Fruit fly (Drosophila melanogaster) whole organism, embryonic: ENCODE results near the gene spg.

Source experiments
- Adf1 ChIP-seq: fragments of 200-800 bp; sonication (Bioruptor generic); IDR thresholded peaks from 2 replicates; pipeline ENCODE4 v1.3.6; 2022; ENCODE audit warnings: missing biosample characterization, missing genetic modification characterization
- BtbVII ChIP-seq: fragments of 200-800 bp; sonication (Bioruptor generic); optimal IDR thresholded peaks from 3 replicates; lab custom pipeline; 2017; ENCODE audit warnings: missing biosample characterization, mild to moderate bottlenecking, missing genetic modification characterization
- CG10209 ChIP-seq: fragments of 200-800 bp; sonication (Bioruptor generic); optimal IDR thresholded peaks from 3 replicates; lab custom pipeline; 2017; ENCODE audit warnings: missing biosample characterization, mild to moderate bottlenecking, missing genetic modification characterization, missing genetic modification reagents
- CG10959 ChIP-seq: fragments of 200-800 bp; sonication (Bioruptor generic); IDR thresholded peaks from 2 replicates; pipeline ENCODE4 v1.3.6; 2022; ENCODE audit warnings: missing biosample characterization, missing genetic modification characterization
- CG11247 ChIP-seq: fragments of 200-800 bp; sonication (Bioruptor generic); IDR thresholded peaks from 2 replicates; pipeline ENCODE4 v1.3.6; 2022; ENCODE audit warnings: missing biosample characterization, missing genetic modification characterization
- CG14050 ChIP-seq: fragments of 200-800 bp; sonication (Bioruptor generic); IDR thresholded peaks from 3 replicates; pipeline ENCODE4 v1.3.6; 2022; ENCODE audit warnings: missing biosample characterization, missing genetic modification characterization
- CG17359 ChIP-seq: fragments of 200-800 bp; sonication (Bioruptor generic); optimal IDR thresholded peaks from 3 replicates; lab custom pipeline; 2018; ENCODE audit warnings: missing biosample characterization, mild to moderate bottlenecking, missing genetic modification characterization, moderate library complexity
- CG17802 ChIP-seq: fragments of 200-800 bp; sonication (Bioruptor generic); optimal IDR thresholded peaks from 2 replicates; lab custom pipeline; 2018; ENCODE audit warnings: missing biosample characterization, mild to moderate bottlenecking, missing genetic modification characterization, moderate library complexity
- CG17912 ChIP-seq: fragments of 200-800 bp; sonication (Bioruptor generic); optimal IDR thresholded peaks from 2 replicates; lab custom pipeline; 2018; ENCODE audit warnings: missing biosample characterization, mild to moderate bottlenecking, missing genetic modification characterization
- CG1792 ChIP-seq: fragments of 200-800 bp; sonication (Bioruptor generic); optimal IDR thresholded peaks from 2 replicates; lab custom pipeline; 2016; ENCODE audit warnings: missing biosample characterization, missing genetic modification characterization
- CG30431 ChIP-seq: fragments of 200-800 bp; sonication (Bioruptor generic); optimal IDR thresholded peaks from 2 replicates; lab custom pipeline; 2017; ENCODE audit warnings: missing biosample characterization, missing genetic modification characterization
- CG32532 ChIP-seq: fragments of 200-800 bp; sonication (Bioruptor generic); IDR thresholded peaks from 2 replicates; pipeline ENCODE4 v1.3.6; 2022; ENCODE audit warnings: missing biosample characterization, missing genetic modification characterization
- CG32767 ChIP-seq: fragments of 200-800 bp; sonication (Bioruptor generic); IDR thresholded peaks from 2 replicates; pipeline ENCODE4 v1.3.6; 2022; ENCODE audit warnings: missing biosample characterization, missing genetic modification characterization
- CG43689 ChIP-seq: fragments of 200-800 bp; sonication (Bioruptor generic); IDR thresholded peaks from 2 replicates; pipeline ENCODE4 v1.3.6; 2022; ENCODE audit warnings: missing biosample characterization, missing genetic modification characterization
- CG4707 ChIP-seq: fragments of 200-800 bp; sonication (Bioruptor generic); optimal IDR thresholded peaks from 2 replicates; lab custom pipeline; 2018; ENCODE audit warnings: missing biosample characterization, mild to moderate bottlenecking, missing genetic modification characterization, moderate library complexity
- CG5180 ChIP-seq: fragments of 200-800 bp; sonication (Bioruptor generic); optimal IDR thresholded peaks from 3 replicates; lab custom pipeline; 2017; ENCODE audit warnings: missing biosample characterization, missing genetic modification characterization, mild to moderate bottlenecking, moderate library complexity, missing genetic modification reagents
- CG7556 ChIP-seq: fragments of 200-800 bp; sonication (Bioruptor generic); optimal IDR thresholded peaks from 2 replicates; lab custom pipeline; 2017; ENCODE audit warnings: missing biosample characterization, mild to moderate bottlenecking, missing genetic modification characterization
- CG9817 ChIP-seq: fragments of 200-800 bp; sonication (Bioruptor generic); optimal IDR thresholded peaks from 2 replicates; lab custom pipeline; 2018; ENCODE audit warnings: missing biosample characterization, mild to moderate bottlenecking, missing genetic modification characterization, moderate library complexity
- Chrac-16 ChIP-seq: fragments of 200-800 bp; sonication (Bioruptor generic); optimal IDR thresholded peaks from 3 replicates; lab custom pipeline; 2016; ENCODE audit warnings: missing biosample characterization, missing genetic modification characterization
- Dp ChIP-seq: fragments of 200-800 bp; sonication (Bioruptor generic); optimal IDR thresholded peaks from 2 replicates; lab custom pipeline; 2018; ENCODE audit warnings: missing biosample characterization, mild to moderate bottlenecking, missing genetic modification characterization, moderate library complexity
- Drgx ChIP-seq: fragments of 200-800 bp; sonication (Bioruptor generic); IDR thresholded peaks from 2 replicates; pipeline ENCODE4 v1.3.6; 2022; ENCODE audit warnings: missing biosample characterization, missing genetic modification characterization
- Ets65A ChIP-seq: fragments of 200-800 bp; sonication (Bioruptor generic); peaks from one replicate; lab custom pipeline; 2016; ENCODE audit warnings: missing biosample characterization, missing genetic modification characterization
- Hsf ChIP-seq: fragments of 200-800 bp; sonication (Bioruptor generic); optimal IDR thresholded peaks from 3 replicates; lab custom pipeline; 2016; ENCODE audit warnings: missing biosample characterization, missing genetic modification characterization
- Mes4 ChIP-seq: fragments of 200-800 bp; sonication (Bioruptor generic); optimal IDR thresholded peaks from 2 replicates; lab custom pipeline; 2016; ENCODE audit warnings: missing biosample characterization, missing genetic modification characterization
- Ravus ChIP-seq: fragments of 200-800 bp; sonication (Bioruptor generic); IDR thresholded peaks from 2 replicates; pipeline ENCODE4 v1.3.6; 2022; ENCODE audit warnings: missing biosample characterization, missing genetic modification characterization
- Sry-β ChIP-seq: fragments of 200-800 bp; sonication (Bioruptor generic); optimal IDR thresholded peaks from 2 replicates; lab custom pipeline; 2018; ENCODE audit warnings: missing biosample characterization, mild to moderate bottlenecking, missing genetic modification characterization, moderate library complexity
- YL-1 ChIP-seq: fragments of 200-800 bp; sonication (Bioruptor generic); optimal IDR thresholded peaks from 3 replicates; lab custom pipeline; 2017; ENCODE audit warnings: missing biosample characterization, mild to moderate bottlenecking, missing genetic modification characterization
- ac ChIP-seq: fragments of 200-800 bp; sonication (Bioruptor generic); optimal IDR thresholded peaks from 3 replicates; lab custom pipeline; 2017; ENCODE audit warnings: missing biosample characterization, mild to moderate bottlenecking, missing genetic modification characterization
- bcd ChIP-seq: fragments of 200-800 bp; sonication (Bioruptor generic); optimal IDR thresholded peaks from 2 replicates; lab custom pipeline; 2017; ENCODE audit warnings: missing biosample characterization, mild to moderate bottlenecking, missing genetic modification characterization
- chinmo ChIP-seq: fragments of 200-800 bp; sonication (Bioruptor generic); IDR thresholded peaks from 4 replicates; pipeline ENCODE4 v1.3.6; 2022; ENCODE audit warnings: missing biosample characterization, missing genetic modification characterization; ENCODE audit not compliant: partially characterized antibody
- crol ChIP-seq: fragments of 200-800 bp; sonication (Bioruptor generic); IDR thresholded peaks from 2 replicates; pipeline ENCODE4 v1.3.6; 2022; ENCODE audit warnings: missing biosample characterization, missing genetic modification characterization
- crp ChIP-seq, 2 experiments: fragments of 200-800 bp; sonication (Bioruptor generic); optimal IDR thresholded peaks; 2 replicates in 1 of 2; 3 replicates in 1 of 2; lab custom pipeline; 2017; ENCODE audit warnings: missing biosample characterization in 2 of 2, missing genetic modification characterization in 2 of 2, mild to moderate bottlenecking in 1 of 2, moderate library complexity in 1 of 2
- eve ChIP-seq, 2 experiments: fragments of >200 bp; optimal IDR thresholded peaks; 2 replicates each; lab custom pipeline; 2017; ENCODE audit warnings: missing biosample characterization in 2 of 2, missing genetic modification characterization in 2 of 2
- fd102C ChIP-seq: fragments of 200-800 bp; sonication (Bioruptor generic); optimal IDR thresholded peaks from 2 replicates; lab custom pipeline; 2018; ENCODE audit warnings: missing biosample characterization, mild to moderate bottlenecking, missing genetic modification characterization, moderate library complexity
- fd3F ChIP-seq: fragments of 200-800 bp; sonication (Bioruptor generic); optimal IDR thresholded peaks from 2 replicates; lab custom pipeline; 2018; ENCODE audit warnings: missing biosample characterization, mild to moderate bottlenecking, missing genetic modification characterization, moderate library complexity
- ftz-f1 ChIP-seq: fragments of 200-800 bp; sonication (Bioruptor generic); optimal IDR thresholded peaks from 2 replicates; lab custom pipeline; 2016; ENCODE audit warnings: missing biosample characterization, missing genetic modification characterization
- insv ChIP-seq, 2 experiments: fragments of 200-800 bp; sonication (Bioruptor generic); optimal IDR thresholded peaks; 3 replicates each; lab custom pipeline; 2016 to 2018; ENCODE audit warnings: missing biosample characterization in 2 of 2, missing genetic modification characterization in 2 of 2
- jumu ChIP-seq: fragments of 200-800 bp; sonication (Bioruptor generic); optimal IDR thresholded peaks from 3 replicates; lab custom pipeline; 2016; ENCODE audit warnings: missing biosample characterization, missing genetic modification characterization
- klu ChIP-seq: fragments of 200-800 bp; sonication (Bioruptor generic); IDR thresholded peaks from 2 replicates; pipeline ENCODE4 v1.3.6; 2022; ENCODE audit warnings: missing biosample characterization, missing genetic modification characterization
- nom ChIP-seq: fragments of 200-800 bp; sonication (Bioruptor generic); optimal IDR thresholded peaks from 2 replicates; lab custom pipeline; 2017; ENCODE audit warnings: missing biosample characterization, missing genetic modification characterization, mild to moderate bottlenecking, moderate library complexity, missing genetic modification reagents
- onecut ChIP-seq: fragments of 200-800 bp; sonication (Bioruptor generic); IDR thresholded peaks from 2 replicates; pipeline ENCODE4 v1.3.6; 2022; ENCODE audit warnings: missing biosample characterization, missing genetic modification characterization
- phol ChIP-seq: fragments of 200-800 bp; sonication (Bioruptor generic); optimal IDR thresholded peaks from 3 replicates; lab custom pipeline; 2018; ENCODE audit warnings: missing biosample characterization, mild to moderate bottlenecking, missing genetic modification characterization, moderate library complexity
- salm ChIP-seq: fragments of 200-800 bp; sonication (Bioruptor generic); optimal IDR thresholded peaks from 2 replicates; lab custom pipeline; 2018; ENCODE audit warnings: missing biosample characterization, mild to moderate bottlenecking, missing genetic modification characterization
- sd ChIP-seq: fragments of 200-800 bp; sonication (Bioruptor generic); optimal IDR thresholded peaks from 3 replicates; lab custom pipeline; 2018; ENCODE audit warnings: missing biosample characterization, mild to moderate bottlenecking, missing genetic modification characterization, moderate library complexity
- unc-4 ChIP-seq: fragments of 200-800 bp; sonication (Bioruptor generic); IDR thresholded peaks from 2 replicates; pipeline ENCODE4 v1.3.6; 2022; ENCODE audit warnings: missing biosample characterization, missing genetic modification characterization; ENCODE audit not compliant: partially characterized antibody
- zen ChIP-seq: fragments of 200-800 bp; sonication (Bioruptor generic); optimal IDR thresholded peaks from 3 replicates; lab custom pipeline; 2018; ENCODE audit warnings: missing biosample characterization, mild to moderate bottlenecking, missing genetic modification characterization, moderate library complexity

spg gene

DNA sequence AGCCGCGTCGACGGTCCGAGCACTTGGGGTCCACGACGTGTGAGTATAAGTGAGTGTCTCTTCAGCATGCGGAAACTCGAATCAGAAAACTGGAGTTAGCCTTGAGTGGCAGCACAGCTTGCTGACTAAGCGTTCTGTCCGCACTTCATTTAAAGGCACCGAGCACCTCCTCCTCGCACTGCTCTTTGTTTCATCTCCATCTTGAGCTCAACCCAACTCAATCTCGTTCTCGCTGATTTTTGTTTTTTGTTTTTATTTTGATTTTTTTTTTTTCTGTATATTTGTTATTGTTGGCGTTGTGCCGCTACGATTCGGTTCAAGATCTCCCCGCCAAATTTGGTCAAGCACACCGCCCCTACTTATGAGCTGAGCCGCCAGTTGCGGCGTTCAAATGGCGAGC lies 49.9 kb downstream of the spg start:
- TF ChIP-seq YL-1 (GFP tag; lab: Kevin White, UChicago) (no peak), eve (GFP tag; optimal IDR thresholded peaks at IDR 0.05; lab: Kevin White, UChicago) (no peak), Adf1 (GFP tag; lab: Robert Waterston, UW) (0 out of 2 replicates have a peak, but pooled peaks have one; percentile 15), chinmo (0 out of 4 replicates have a peak, but pooled peaks have one; percentile 35), nom (GFP tag; lab: Kevin White, UChicago) (peak; percentile 13), CG17802 (no peak), Hsf (GFP tag; lab: Kevin White, UChicago) (no peak), Ets65A (peak; percentile 30), Dp (GFP tag; lab: Kevin White, UChicago) (no peak)

DNA sequence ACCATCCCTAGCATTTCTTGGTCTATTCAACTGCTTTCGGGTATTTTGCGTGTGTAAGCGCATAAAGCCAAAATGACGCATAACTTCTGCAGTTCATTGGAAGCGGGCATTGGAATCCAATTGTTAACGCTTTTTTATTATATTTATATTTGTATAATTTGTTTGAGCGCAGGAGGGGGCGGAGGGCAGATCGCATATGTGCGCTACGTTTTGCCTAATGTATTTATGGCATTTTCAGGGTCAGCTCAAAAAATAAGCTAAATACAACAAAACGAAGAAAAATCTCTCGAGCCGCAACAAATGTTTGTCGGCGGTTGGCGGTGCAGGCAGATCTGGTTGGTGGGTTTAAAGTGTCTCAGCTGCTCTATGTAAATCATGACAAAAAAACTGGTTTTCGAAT lies 52.8 kb downstream of the spg start:
- TF ChIP-seq bcd (GFP tag; lab: Kevin White, UChicago) (no peak), ftz-f1 (peak; percentile 64), klu (GFP tag; lab: Robert Waterston, UW) (no peak), fd3F (GFP tag; lab: Kevin White, UChicago) (no peak), crp (GFP tag; optimal IDR thresholded peaks at IDR 0.05; lab: Kevin White, UChicago) (no peak), fd102C (GFP tag; lab: Kevin White, UChicago) (no peak), salm (tag; lab: Kevin White, UChicago) (peak; percentile 1), Drgx (GFP tag; lab: Robert Waterston, UW) (no peak), Mes4 (GFP tag; lab: Kevin White, UChicago) (no peak), jumu (GFP tag; lab: Kevin White, UChicago) (no peak), sd (tag; lab: Kevin White, UChicago) (peak; percentile 54), CG17912 (GFP tag; lab: Kevin White, UChicago) (no peak), CG14050 (GFP tag; lab: Robert Waterston, UW) (no peak), CG43689 (no peak), CG10209 (GFP tag; lab: Kevin White, UChicago) (no peak), phol (tag; lab: Kevin White, UChicago) (no peak), unc-4 (no peak), onecut (GFP tag; lab: Robert Waterston, UW) (no peak), CG17359 (tag; lab: Kevin White, UChicago) (no peak), CG32532 (GFP tag; lab: Robert Waterston, UW) (no peak), CG10959 (GFP tag; lab: Robert Waterston, UW) (no peak), ac (no peak), CG4707 (GFP tag; lab: Kevin White, UChicago) (no peak), Chrac-16 (GFP tag; lab: Kevin White, UChicago) (no peak), CG1792 (GFP tag; lab: Kevin White, UChicago) (no peak), Sry-β (GFP tag; lab: Kevin White, UChicago) (no peak), Ravus (GFP tag; lab: Robert Waterston, UW) (no peak), BtbVII (GFP tag; lab: Kevin White, UChicago) (no peak), CG7556 (GFP tag; lab: Kevin White, UChicago) (no peak), chinmo (peak; percentile 79; the same call in 2 of the 4 replicates), CG32767 (GFP tag; lab: Robert Waterston, UW) (no peak), CG11247 (no peak), crol (GFP tag; lab: Robert Waterston, UW) (no peak), zen (tag; lab: Kevin White, UChicago) (no peak), CG30431 (GFP tag; lab: Kevin White, UChicago) (no peak), insv (GFP tag; optimal IDR thresholded peaks at IDR 0.05; lab: Kevin White, UChicago) (no peak), CG5180 (GFP tag; lab: Kevin White, UChicago) (peak; percentile 5), CG9817 (tag; lab: Kevin White, UChicago) (no peak)
